Worm (Caenorhabditis elegans) whole organism, L4 larva: Measurements from ENCODE around the gene str-4.

Experiments used
- F10B5.3 ChIP-seq: sonication (generic microtip); optimal IDR thresholded peaks from 2 replicates; lab custom pipeline; 2016; ENCODE audit warnings: mild to moderate bottlenecking, missing genetic modification characterization, missing compliant biosample characterization
- ama-1 ChIP-seq: fragments of 150-350 bp; optimal IDR thresholded peaks from 2 replicates; lab custom pipeline; 2014; ENCODE audit warnings: inconsistent platforms, mixed read lengths
- daf-16 ChIP-seq, 3 experiments: sonication (generic microtip); optimal IDR thresholded peaks; 2 replicates each; lab custom pipeline; 2016 to 2017; ENCODE audit warnings: missing genetic modification characterization in 3 of 3, missing genetic modification reagents in 3 of 3, mild to moderate bottlenecking in 2 of 3, missing compliant biosample characterization in 2 of 3, missing biosample characterization in 1 of 3, moderate library complexity in 1 of 3
- hlh-11 ChIP-seq: fragments of 200-800 bp; sonication (Bioruptor generic); optimal IDR thresholded peaks from 2 replicates; lab custom pipeline; 2018; ENCODE audit warnings: mild to moderate bottlenecking, missing genetic modification characterization, missing compliant biosample characterization
- lin-29 ChIP-seq: fragments of 200-800 bp; sonication (Bioruptor generic); IDR thresholded peaks from 2 replicates; pipeline ENCODE4 v1.3.6; 2022; ENCODE audit warnings: missing genetic modification reagents, missing genetic modification characterization, missing compliant biosample characterization
- lin-39 ChIP-seq: fragments of 150-350 bp; optimal IDR thresholded peaks from 2 replicates; lab custom pipeline; 2014; ENCODE audit warnings: missing biosample characterization, missing genetic modification reagents, missing genetic modification characterization
- lsy-2 ChIP-seq, 2 experiments: fragments of 150-350 bp in 1 of 2; sonication (generic microtip) in 1 of 2; optimal IDR thresholded peaks; 2 replicates each; lab custom pipeline; 2014 to 2017; ENCODE audit warnings: missing biosample characterization in 2 of 2, missing genetic modification characterization in 2 of 2
- nhr-10 ChIP-seq: fragments of 150-350 bp; optimal IDR thresholded peaks from 2 replicates; lab custom pipeline; 2014; ENCODE audit warnings: missing biosample characterization, missing genetic modification characterization
- nhr-111 ChIP-seq: fragments of 200-800 bp; sonication (Bioruptor generic); optimal IDR thresholded peaks from 2 replicates; lab custom pipeline; 2018; ENCODE audit warnings: mild to moderate bottlenecking, missing genetic modification characterization, missing compliant biosample characterization
- nhr-237 ChIP-seq: sonication (generic microtip); optimal IDR thresholded peaks from 2 replicates; lab custom pipeline; 2017; ENCODE audit warnings: missing biosample characterization, missing genetic modification characterization
- sdz-12 ChIP-seq: fragments of 200-800 bp; sonication (Bioruptor generic); optimal IDR thresholded peaks from 2 replicates; lab custom pipeline; 2018; ENCODE audit warnings: mild to moderate bottlenecking, missing genetic modification characterization, missing compliant biosample characterization
- vab-7 ChIP-seq: fragments of 200-800 bp; sonication (Bioruptor generic); IDR thresholded peaks from 2 replicates; pipeline ENCODE4 v1.3.6; 2022; ENCODE audit warnings: missing genetic modification reagents, missing genetic modification characterization, missing compliant biosample characterization
- zfp-2 ChIP-seq: sonication (generic microtip); optimal IDR thresholded peaks from 2 replicates; lab custom pipeline; 2016; ENCODE audit warnings: mild to moderate bottlenecking, missing genetic modification characterization, missing compliant biosample characterization

- no peak for TF ChIP-seq zfp-2 (tag; lab: Kevin White, UChicago)
- no peak for TF ChIP-seq sdz-12 (GFP tag; lab: Kevin White, UChicago)
- no peak for TF ChIP-seq nhr-10 (tag; lab: Kevin White, UChicago)
- no peak for TF ChIP-seq vab-7
- TF ChIP-seq F10B5.3, result no peak
- TF ChIP-seq nhr-237 (tag; lab: Kevin White, UChicago), result no peak
- TF ChIP-seq lsy-2 (tag; optimal IDR thresholded peaks at IDR 0.05; lab: Kevin White, UChicago), result no peak
- TF ChIP-seq hlh-11, result no peak
- TF ChIP-seq nhr-111, result no peak
- TF ChIP-seq lin-39, result no peak
- TF ChIP-seq lin-29 (GFP tag; lab: Robert Waterston, UW), result no peak
- TF ChIP-seq daf-16 (GFP tag; optimal IDR thresholded peaks at IDR 0.05; lab: Kevin White, UChicago), result no peak
- TF ChIP-seq daf-16 (tag; optimal IDR thresholded peaks at IDR 0.05; lab: Kevin White, UChicago), result no peak
- no peak for TF ChIP-seq ama-1 (lab: Kevin White, UChicago)
These were observed 27.0 kb upstream of the str-4 start for ce11 chrV:13366488-13366887.
